Fruit fly (Drosophila melanogaster) whole organism, pupa: ENCODE measurements around the gene CG33286.

Experiments
- CG10348 ChIP-seq: fragments of 200-800 bp; sonication (Bioruptor generic); IDR thresholded peaks from 2 replicates; pipeline ENCODE4 v1.3.6; 2022; ENCODE audit warnings: missing biosample characterization, missing genetic modification characterization
- CG13204 ChIP-seq: fragments of 200-800 bp; sonication (Bioruptor generic); optimal IDR thresholded peaks from 2 replicates; lab custom pipeline; 2018; ENCODE audit warnings: missing biosample characterization, mild to moderate bottlenecking, missing genetic modification characterization, moderate library complexity
- CG14655 ChIP-seq: fragments of 200-800 bp; sonication (Bioruptor generic); optimal IDR thresholded peaks from 3 replicates; lab custom pipeline; 2017; ENCODE audit warnings: mild to moderate bottlenecking, missing biosample characterization, missing genetic modification reagents, missing genetic modification characterization
- CG15710 ChIP-seq: fragments of 200-800 bp; sonication (Bioruptor generic); optimal IDR thresholded peaks from 2 replicates; lab custom pipeline; 2018; ENCODE audit warnings: missing biosample characterization, mild to moderate bottlenecking, missing genetic modification characterization, moderate library complexity
- CG17806 ChIP-seq: fragments of 200-800 bp; sonication (Bioruptor generic); optimal IDR thresholded peaks from 2 replicates; lab custom pipeline; 2018; ENCODE audit warnings: missing biosample characterization, mild to moderate bottlenecking, missing genetic modification characterization, moderate library complexity
- CG8159 ChIP-seq: fragments of 200-800 bp; sonication (Bioruptor generic); optimal IDR thresholded peaks from 3 replicates; lab custom pipeline; 2018; ENCODE audit warnings: missing biosample characterization, mild to moderate bottlenecking, missing genetic modification characterization, moderate library complexity
- EcR ChIP-seq: fragments of 200-800 bp; sonication (Bioruptor generic); optimal IDR thresholded peaks from 3 replicates; lab custom pipeline; 2019; ENCODE audit warnings: missing biosample characterization, missing genetic modification characterization, mild to moderate bottlenecking, moderate library complexity, missing genetic modification reagents
- Pif1A ChIP-seq: fragments of 200-800 bp; sonication (Bioruptor generic); optimal IDR thresholded peaks from 3 replicates; lab custom pipeline; 2016; ENCODE audit warnings: missing biosample characterization, missing genetic modification characterization
- Snoo ChIP-seq: fragments of 200-800 bp; sonication (Bioruptor generic); optimal IDR thresholded peaks from 3 replicates; lab custom pipeline; 2017; ENCODE audit warnings: missing biosample characterization, mild to moderate bottlenecking, missing genetic modification characterization, inconsistent platforms
- fd96Ca ChIP-seq: fragments of 200-800 bp; sonication (Bioruptor generic); IDR thresholded peaks from 3 replicates; pipeline ENCODE4 v1.3.6; 2022; ENCODE audit warnings: missing biosample characterization, missing genetic modification characterization
- rn ChIP-seq: fragments of 200-800 bp; sonication (Bioruptor generic); IDR thresholded peaks from 2 replicates; pipeline ENCODE4 v1.3.6; 2022; ENCODE audit warnings: missing biosample characterization, missing genetic modification characterization

dm6 chr3L:20991373-20991772, 16.9 kb upstream of the CG33286 start, which contains the start of gene CG12984:
- TF ChIP-seq CG14655 (GFP tag; lab: Kevin White, UChicago) (no peak), fd96Ca (GFP tag; lab: Robert Waterston, UW) (no peak), Snoo (tag; lab: Kevin White, UChicago) (no peak), EcR (no peak), CG8159 (tag; lab: Kevin White, UChicago) (no peak), CG17806 (tag; lab: Kevin White, UChicago) (no peak), CG13204 (GFP tag; lab: Kevin White, UChicago) (no peak), rn (no peak), CG10348 (no peak), Pif1A (no peak), CG15710 (tag; lab: Kevin White, UChicago) (no peak)
